Worm (Caenorhabditis elegans): ENCODE measurements around the gene ccep-97.

ce11 chrV:4857561-4857960, 39.1 kb upstream of the ccep-97 start:
- TF ChIP-seq unc-39 (tag; optimal IDR thresholded peaks at IDR 0.05) (no peak), fos-1 (tag; optimal IDR thresholded peaks at IDR 0.05) (no peak), ceh-9 (tag; optimal IDR thresholded peaks at IDR 0.05) (no peak), fkh-10 (GFP tag; optimal IDR thresholded peaks at IDR 0.05) (no peak), pha-4 (tag; optimal IDR thresholded peaks at IDR 0.05) (no peak), jun-1 (tag; optimal IDR thresholded peaks at IDR 0.05) (no peak), lin-39 (tag; optimal IDR thresholded peaks at IDR 0.05) (no peak)

Data from whole organism, L3 larva.